Fruit fly (Drosophila melanogaster) whole organism, adult: Measurements from ENCODE around the gene CG31156.

ENCODE experiments used
- CG1620 ChIP-seq: fragments of 200-800 bp; sonication (Bioruptor generic); optimal IDR thresholded peaks from 2 replicates; lab custom pipeline; 2016; ENCODE audit warnings: missing biosample characterization, missing genetic modification characterization
- CG7101 ChIP-seq: fragments of 200-800 bp; sonication (Bioruptor generic); optimal IDR thresholded peaks from 2 replicates; lab custom pipeline; 2018; ENCODE audit warnings: missing biosample characterization, mild to moderate bottlenecking, missing genetic modification characterization, moderate library complexity
- bab1 ChIP-seq: fragments of 200-800 bp; sonication (Bioruptor generic); optimal IDR thresholded peaks from 3 replicates; lab custom pipeline; 2019; ENCODE audit warnings: missing biosample characterization, mild to moderate bottlenecking, missing genetic modification characterization, moderate library complexity
- cnc ChIP-seq, 2 experiments: fragments of >200 bp; optimal IDR thresholded peaks; 2 replicates each; lab custom pipeline; 2017
- kay ChIP-seq: fragments of 200-800 bp; sonication (Bioruptor generic); peaks from one replicate; lab custom pipeline; 2016; ENCODE audit warnings: missing biosample characterization, missing genetic modification characterization, borderline replicate concordance

dm6 chr3R:22635684-22636566 lies 22.5 kb upstream of the CG31156 start:
- no peak for TF ChIP-seq CG1620 (GFP tag; lab: Kevin White, UChicago)
- TF ChIP-seq CG7101 (tag; lab: Kevin White, UChicago): no peak
- no peak for TF ChIP-seq kay (GFP tag; lab: Kevin White, UChicago)
- TF ChIP-seq bab1 (GFP tag; lab: Kevin White, UChicago): no peak
- TF ChIP-seq cnc (optimal IDR thresholded peaks at IDR 0.05; lab: Kevin White, UChicago): no peak
